Worm (Caenorhabditis elegans) whole organism, L4 larva: ENCODE results near the gene idpp-13.

Experiments
- F26F4.8 ChIP-seq: fragments of 200-800 bp; sonication (Bioruptor generic); conservative IDR thresholded peaks from 2 replicates; pipeline ENCODE4 v1.3.6; 2022; ENCODE audit warnings: missing genetic modification characterization, missing compliant biosample characterization
- F44E2.7 ChIP-seq: fragments of 200-800 bp; sonication (Bioruptor generic); IDR thresholded peaks from 2 replicates; pipeline ENCODE4 v2.1.2; 2022; ENCODE audit warnings: missing genetic modification characterization, missing compliant biosample characterization
- T20F7.1 ChIP-seq: fragments of 200-800 bp; sonication (Bioruptor generic); optimal IDR thresholded peaks from 2 replicates; lab custom pipeline; 2018; ENCODE audit warnings: mild to moderate bottlenecking, missing genetic modification characterization, missing compliant biosample characterization
- T26A8.4 ChIP-seq: fragments of 200-800 bp; sonication (Bioruptor generic); IDR thresholded peaks from 2 replicates; pipeline ENCODE4 v1.3.6; 2022; ENCODE audit warnings: missing genetic modification characterization, missing compliant biosample characterization
- Y48G9A.11 ChIP-seq: fragments of 200-800 bp; sonication (Bioruptor generic); IDR thresholded peaks from 2 replicates; pipeline ENCODE4 v1.3.6; 2022; ENCODE audit warnings: missing genetic modification reagents, missing genetic modification characterization, missing compliant biosample characterization
- Y5F2A.4 ChIP-seq: fragments of 200-800 bp; sonication (Bioruptor generic); optimal IDR thresholded peaks from 2 replicates; lab custom pipeline; 2018; ENCODE audit warnings: mild to moderate bottlenecking, missing genetic modification characterization, missing compliant biosample characterization
- aha-1 ChIP-seq: fragments of 150-350 bp; peaks from one replicate; lab custom pipeline; 2014; ENCODE audit warnings: missing biosample characterization, missing genetic modification characterization
- ceh-20 ChIP-seq: fragments of 200-800 bp; sonication (Bioruptor generic); IDR thresholded peaks from 2 replicates; pipeline ENCODE4 v1.3.6; 2022; ENCODE audit warnings: missing genetic modification reagents, missing genetic modification characterization, missing compliant biosample characterization
- ceh-28 ChIP-seq: fragments of 150-350 bp; optimal IDR thresholded peaks from 2 replicates; lab custom pipeline; 2014; ENCODE audit warnings: missing biosample characterization, missing genetic modification reagents, missing genetic modification characterization
- ceh-82 ChIP-seq: sonication (generic microtip); optimal IDR thresholded peaks from 2 replicates; lab custom pipeline; 2017; ENCODE audit warnings: missing biosample characterization, missing genetic modification characterization
- dmd-8 ChIP-seq: fragments of 200-800 bp; sonication (Bioruptor generic); IDR thresholded peaks from 2 replicates; pipeline ENCODE4 v1.3.6; 2022; ENCODE audit warnings: missing genetic modification characterization, missing compliant biosample characterization
- dpl-1 ChIP-seq: fragments of 150-350 bp; optimal IDR thresholded peaks from 2 replicates; lab custom pipeline; 2014; ENCODE audit warnings: missing biosample characterization, missing genetic modification reagents, missing genetic modification characterization
- duxl-1 ChIP-seq: sonication (generic microtip); optimal IDR thresholded peaks from 2 replicates; lab custom pipeline; 2016; ENCODE audit warnings: mild to moderate bottlenecking, missing genetic modification characterization, moderate library complexity, missing compliant biosample characterization; ENCODE audit not compliant: poor library complexity
- dve-1 ChIP-seq: sonication (generic microtip); optimal IDR thresholded peaks from 2 replicates; lab custom pipeline; 2017; ENCODE audit warnings: antibody characterized with exemption, mild to moderate bottlenecking, missing genetic modification characterization, missing compliant biosample characterization; ENCODE audit not compliant: insufficient read depth
- egl-43 ChIP-seq: fragments of 200-800 bp; sonication (Bioruptor generic); IDR thresholded peaks from 2 replicates; pipeline ENCODE4 v1.3.6; 2022; ENCODE audit warnings: missing genetic modification reagents, missing genetic modification characterization, missing compliant biosample characterization
- fkh-10 ChIP-seq: fragments of 150-350 bp; optimal IDR thresholded peaks from 2 replicates; lab custom pipeline; 2014; ENCODE audit warnings: missing biosample characterization, missing genetic modification reagents, missing genetic modification characterization
- fos-1 ChIP-seq: fragments of 150-350 bp; optimal IDR thresholded peaks from 2 replicates; lab custom pipeline; 2014; ENCODE audit warnings: missing biosample characterization, missing genetic modification characterization
- hlh-11 ChIP-seq: fragments of 200-800 bp; sonication (Bioruptor generic); optimal IDR thresholded peaks from 2 replicates; lab custom pipeline; 2018; ENCODE audit warnings: mild to moderate bottlenecking, missing genetic modification characterization, missing compliant biosample characterization
- hlh-30 ChIP-seq: sonication (generic microtip); optimal IDR thresholded peaks from 2 replicates; lab custom pipeline; 2017; ENCODE audit warnings: antibody characterized with exemption, mild to moderate bottlenecking, missing genetic modification characterization, missing compliant biosample characterization; ENCODE audit not compliant: insufficient read depth
- jun-1 ChIP-seq: fragments of 150-350 bp; optimal IDR thresholded peaks from 2 replicates; lab custom pipeline; 2014; ENCODE audit warnings: missing biosample characterization, missing genetic modification reagents, missing genetic modification characterization
- lin-1 ChIP-seq: fragments of 200-800 bp; sonication (Bioruptor generic); IDR thresholded peaks from 2 replicates; pipeline ENCODE4 v1.3.6; 2022; ENCODE audit warnings: missing genetic modification reagents, missing genetic modification characterization, missing compliant biosample characterization
- lin-15B ChIP-seq: fragments of 150-350 bp; sonication (generic microtip); optimal IDR thresholded peaks from 3 replicates; lab custom pipeline; 2014; ENCODE audit warnings: missing biosample characterization, missing genetic modification characterization
- lin-29 ChIP-seq: fragments of 200-800 bp; sonication (Bioruptor generic); IDR thresholded peaks from 2 replicates; pipeline ENCODE4 v1.3.6; 2022; ENCODE audit warnings: missing genetic modification reagents, missing genetic modification characterization, missing compliant biosample characterization
- lir-3 ChIP-seq: sonication (generic microtip); optimal IDR thresholded peaks from 2 replicates; lab custom pipeline; 2016; ENCODE audit warnings: mild to moderate bottlenecking, missing genetic modification characterization, missing compliant biosample characterization
- lsy-2 ChIP-seq, 2 experiments: fragments of 150-350 bp in 1 of 2; sonication (generic microtip) in 1 of 2; optimal IDR thresholded peaks; 2 replicates each; lab custom pipeline; 2014 to 2017; ENCODE audit warnings: missing biosample characterization in 2 of 2, missing genetic modification characterization in 2 of 2
- madf-9 ChIP-seq: fragments of 200-800 bp; sonication (Bioruptor generic); conservative IDR thresholded peaks from 2 replicates; pipeline ENCODE4 v1.3.6; 2022; ENCODE audit warnings: missing genetic modification reagents, missing genetic modification characterization, missing compliant biosample characterization
- mep-1 ChIP-seq: fragments of 150-350 bp; sonication (generic microtip); optimal IDR thresholded peaks from 3 replicates; lab custom pipeline; 2014; ENCODE audit warnings: missing biosample characterization, missing genetic modification characterization
- mes-2 ChIP-seq: sonication (generic microtip); optimal IDR thresholded peaks from 2 replicates; lab custom pipeline; 2016; ENCODE audit warnings: missing genotype, mild to moderate bottlenecking, missing genetic modification characterization, missing compliant biosample characterization; ENCODE audit not compliant: poor library complexity, severe bottlenecking
- mxl-3 ChIP-seq: fragments of 200-800 bp; sonication (Bioruptor generic); optimal IDR thresholded peaks from 2 replicates; lab custom pipeline; 2018; ENCODE audit warnings: mild to moderate bottlenecking, missing genetic modification characterization, missing compliant biosample characterization
- nhr-10 ChIP-seq: fragments of 150-350 bp; optimal IDR thresholded peaks from 2 replicates; lab custom pipeline; 2014; ENCODE audit warnings: missing biosample characterization, missing genetic modification characterization
- nhr-41 ChIP-seq: fragments of 200-800 bp; sonication (Bioruptor generic); IDR thresholded peaks from 2 replicates; pipeline ENCODE4 v1.3.6; 2022; ENCODE audit warnings: missing genetic modification reagents, missing genetic modification characterization, missing compliant biosample characterization
- nhr-42 ChIP-seq: fragments of 200-800 bp; sonication (Bioruptor generic); IDR thresholded peaks from 2 replicates; pipeline ENCODE4 v1.3.6; 2022; ENCODE audit warnings: missing genetic modification characterization, missing compliant biosample characterization
- nhr-48 ChIP-seq: sonication (generic microtip); optimal IDR thresholded peaks from 2 replicates; lab custom pipeline; 2016; ENCODE audit warnings: mild to moderate bottlenecking, missing genetic modification characterization, missing compliant biosample characterization
- nhr-6 ChIP-seq: fragments of 150-350 bp; optimal IDR thresholded peaks from 2 replicates; lab custom pipeline; 2014; ENCODE audit warnings: missing biosample characterization, missing genetic modification characterization
- set-16 ChIP-seq: fragments of 200-800 bp; sonication (Bioruptor generic); IDR thresholded peaks from 2 replicates; pipeline ENCODE4 v1.3.6; 2022; ENCODE audit warnings: missing genetic modification reagents, missing genetic modification characterization, missing compliant biosample characterization
- skn-1 ChIP-seq: fragments of 150-350 bp; optimal IDR thresholded peaks from 2 replicates; lab custom pipeline; 2014; ENCODE audit warnings: missing biosample characterization, missing genetic modification characterization
- snpc-1.2 ChIP-seq: fragments of 200-800 bp; sonication (Bioruptor generic); IDR thresholded peaks from 2 replicates; pipeline ENCODE4 v1.3.6; 2022; ENCODE audit warnings: missing genetic modification reagents, missing genetic modification characterization, missing compliant biosample characterization
- snpc-4 ChIP-seq: fragments of 150-350 bp; optimal IDR thresholded peaks from 2 replicates; lab custom pipeline; 2014; ENCODE audit warnings: missing biosample characterization, missing genetic modification characterization
- tra-1 ChIP-seq: fragments of 200-800 bp; sonication (Bioruptor generic); IDR thresholded peaks from 2 replicates; pipeline ENCODE4 v1.3.6; 2022; ENCODE audit warnings: missing genetic modification reagents, missing genetic modification characterization, missing compliant biosample characterization
- unc-130 ChIP-seq: sonication (generic microtip); optimal IDR thresholded peaks from 2 replicates; lab custom pipeline; 2016; ENCODE audit warnings: missing genetic modification reagents, missing genetic modification characterization, missing compliant biosample characterization
- unc-62 ChIP-seq, 3 experiments: fragments of 150-350 bp in 1 of 3; sonication (generic microtip); optimal IDR thresholded peaks in 2 of 3; peaks in 1 of 3; 1 replicate in 1 of 3; 2 replicates in 2 of 3; lab custom pipeline; 2014 to 2017; ENCODE audit warnings: missing biosample characterization in 3 of 3, missing genetic modification characterization in 3 of 3, missing genetic modification reagents in 3 of 3, missing genotype in 1 of 3
- vab-7 ChIP-seq: fragments of 200-800 bp; sonication (Bioruptor generic); IDR thresholded peaks from 2 replicates; pipeline ENCODE4 v1.3.6; 2022; ENCODE audit warnings: missing genetic modification reagents, missing genetic modification characterization, missing compliant biosample characterization
- zag-1 ChIP-seq: fragments of 150-350 bp; optimal IDR thresholded peaks from 2 replicates; lab custom pipeline; 2014; ENCODE audit warnings: missing biosample characterization, missing genetic modification characterization
- zip-2 ChIP-seq: fragments of 150-350 bp; optimal IDR thresholded peaks from 2 replicates; lab custom pipeline; 2014; ENCODE audit warnings: missing biosample characterization, missing genetic modification characterization
- ztf-7 ChIP-seq: fragments of 150-350 bp; optimal IDR thresholded peaks from 2 replicates; lab custom pipeline; 2014; ENCODE audit warnings: missing biosample characterization, missing genetic modification characterization

The idpp-13 gene

DNA sequence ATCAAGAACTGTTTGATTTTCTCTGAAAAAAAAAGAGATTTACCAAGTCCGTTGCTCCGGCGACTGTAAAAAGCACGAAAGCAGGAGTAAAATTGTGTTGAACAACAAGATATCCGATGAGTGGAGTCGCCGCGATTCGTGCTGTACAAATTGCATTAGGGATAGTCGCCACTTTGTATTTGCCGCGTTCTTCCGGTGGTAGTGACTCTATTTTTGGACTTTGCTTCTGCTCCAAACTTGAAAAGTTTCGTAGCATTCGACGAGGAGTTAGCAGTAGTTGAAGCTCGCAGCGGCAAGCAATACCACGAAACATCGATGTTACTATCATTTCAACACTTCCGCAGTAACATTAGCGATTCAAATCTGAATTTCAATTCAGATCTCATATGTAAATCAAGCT is 7.3 kb downstream of the idpp-13 start, which contains the start of gene crls-1 (continued):
- TF ChIP-seq nhr-41 (GFP tag; lab: Robert Waterston, UW) = no peak
- no peak for TF ChIP-seq F44E2.7 (GFP tag; lab: Robert Waterston, UW)
- no peak for TF ChIP-seq snpc-1.2 (GFP tag; lab: Robert Waterston, UW)
- no peak for TF ChIP-seq nhr-42 (GFP tag; lab: Robert Waterston, UW)
- TF ChIP-seq nhr-10 (tag; lab: Kevin White, UChicago) = no peak
- no peak for TF ChIP-seq ztf-7 (tag; lab: Kevin White, UChicago)
- no peak for TF ChIP-seq lin-29
- no peak for TF ChIP-seq lin-15B (tag; lab: Kevin White, UChicago)
- TF ChIP-seq ceh-82 (tag; lab: Kevin White, UChicago) = no peak
- TF ChIP-seq, all 104 proteins: peak for 8

DNA sequence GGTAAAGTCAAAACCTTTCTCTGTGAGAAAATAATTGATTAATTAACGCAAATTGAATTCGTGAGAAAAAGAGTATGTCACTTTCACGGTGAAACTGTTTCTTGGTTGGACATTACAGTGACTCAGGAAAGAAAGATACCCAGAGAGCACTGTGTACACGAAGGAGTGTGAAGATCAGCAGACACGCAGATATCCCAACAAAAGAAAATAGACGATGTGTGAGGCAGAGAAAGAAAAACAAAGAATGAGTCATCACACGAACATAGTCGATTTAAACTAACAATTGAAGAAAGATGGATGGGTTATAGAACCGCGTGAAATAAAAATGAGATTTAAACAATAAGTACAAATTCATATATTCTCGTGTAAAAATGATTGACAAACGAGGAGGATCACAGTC is 8.8 kb downstream of the idpp-13 start:
- TF ChIP-seq madf-9 (GFP tag; lab: Robert Waterston, UW) (no peak), zip-2 (tag; lab: Kevin White, UChicago) (no peak), mes-2 (tag; lab: Kevin White, UChicago) (peak; percentile 9), tra-1 (GFP tag; lab: Robert Waterston, UW) (no peak), T26A8.4 (GFP tag; lab: Robert Waterston, UW) (peak; percentile 46; the same call in 1 of the 2 replicates), unc-62 (GFP tag; optimal IDR thresholded peaks at IDR 0.05 in 1 of 2; lab: Kevin White, UChicago) (peak in 1 of 2 experiments; percentile 95), unc-62 (tag; optimal IDR thresholded peaks at IDR 0.05; lab: Kevin White, UChicago) (no peak), hlh-30 (tag; lab: Kevin White, UChicago) (peak; percentile 46), nhr-6 (tag; lab: Kevin White, UChicago) (peak; percentile 62), ceh-20 (GFP tag; lab: Robert Waterston, UW) (no peak), skn-1 (tag; lab: Kevin White, UChicago) (no peak), mep-1 (tag; lab: Kevin White, UChicago) (peak; percentile 22), dmd-8 (GFP tag; lab: Robert Waterston, UW) (no peak), dve-1 (peak; percentile 39), jun-1 (tag; lab: Kevin White, UChicago) (peak; percentile 43), mxl-3 (no peak)

DNA sequence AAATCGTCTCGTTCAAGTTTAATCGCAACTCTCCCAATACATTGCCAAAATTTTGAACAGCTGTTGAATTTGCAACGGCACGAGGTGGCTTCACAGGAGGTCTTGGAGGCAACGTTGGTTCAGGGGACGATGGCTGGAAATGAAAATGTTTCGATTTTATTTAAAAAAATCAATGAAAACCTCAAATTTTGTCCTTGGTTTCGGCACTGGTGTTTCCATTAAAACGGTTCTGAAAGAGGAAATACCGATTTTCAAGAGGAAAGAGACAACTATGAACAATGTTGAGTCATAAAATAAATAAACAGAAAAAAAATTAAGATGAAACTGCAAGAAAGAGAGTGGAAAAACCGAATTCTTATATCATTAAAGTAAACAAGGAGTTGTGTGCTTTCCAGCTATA is 9.5 kb downstream of the idpp-13 start, which contains the start of gene F23H11.4:
TSS of gene F23H11.4 (minus strand) at position 229 of the 400 bp plus-strand sequence.
- no peak for TF ChIP-seq vab-7 (GFP tag; lab: Robert Waterston, UW)
- TF ChIP-seq aha-1 = peak; percentile 73

- TF ChIP-seq duxl-1 (tag; lab: Kevin White, UChicago) (no peak), snpc-4 (tag; lab: Kevin White, UChicago) (no peak), nhr-48 (tag; lab: Kevin White, UChicago) (peak; percentile 14), hlh-30 (tag; lab: Kevin White, UChicago) (no peak), F26F4.8 (GFP tag; lab: Robert Waterston, UW) (no peak), egl-43 (no peak), lin-1 (no peak), lir-3 (no peak), zag-1 (tag; lab: Kevin White, UChicago) (no peak), ceh-28 (no peak), set-16 (no peak), Y5F2A.4 (GFP tag; lab: Kevin White, UChicago) (no peak), fkh-10 (GFP tag; lab: Kevin White, UChicago) (no peak), T20F7.1 (no peak), unc-130 (GFP tag; lab: Kevin White, UChicago) (no peak), fos-1 (tag; lab: Kevin White, UChicago) (no peak), dpl-1 (GFP tag; lab: Kevin White, UChicago) (peak; percentile 70), hlh-11 (tag; lab: Kevin White, UChicago) (peak; percentile 38), unc-62 (GFP tag; optimal IDR thresholded peaks at IDR 0.05 in 1 of 2; lab: Kevin White, UChicago) (peak in 1 of 2 experiments; percentile 87), unc-62 (tag; optimal IDR thresholded peaks at IDR 0.05; lab: Kevin White, UChicago) (no peak), mep-1 (tag; lab: Kevin White, UChicago) (peak; percentile 6), zip-2 (tag; lab: Kevin White, UChicago) (no peak), lsy-2 (tag; optimal IDR thresholded peaks at IDR 0.05; lab: Kevin White, UChicago) (peak in 1 of 2 experiments; percentile 33), Y48G9A.11 (GFP tag; lab: Robert Waterston, UW) (peak; percentile 20; the same call in 1 of the 2 replicates)
Observed at ce11 chrIII:901600-902250, 15.1 kb downstream of the idpp-13 start.
